Worm (Caenorhabditis elegans) whole organism, L3 larva: Measurements from ENCODE around the gene ZK105.8.

Experiments
- R02D3.7 ChIP-seq: fragments of 150-350 bp; optimal IDR thresholded peaks from 2 replicates; lab custom pipeline; 2014; ENCODE audit warnings: missing biosample characterization, missing genetic modification characterization
- ZK546.5 ChIP-seq: sonication (generic microtip); optimal IDR thresholded peaks from 2 replicates; lab custom pipeline; 2017; ENCODE audit warnings: missing biosample characterization, missing genetic modification characterization
- aly-2 ChIP-seq: fragments of 150-350 bp; optimal IDR thresholded peaks from 2 replicates; lab custom pipeline; 2014; ENCODE audit warnings: missing biosample characterization, missing genetic modification characterization
- ama-1 ChIP-seq: fragments of 150-350 bp; optimal IDR thresholded peaks from 2 replicates; lab custom pipeline; 2018
- ceh-16 ChIP-seq: sonication (generic microtip); optimal IDR thresholded peaks from 2 replicates; lab custom pipeline; 2017; ENCODE audit warnings: missing biosample characterization, missing genetic modification characterization
- ceh-28 ChIP-seq: fragments of 150-350 bp; optimal IDR thresholded peaks from 2 replicates; lab custom pipeline; 2014; ENCODE audit warnings: missing biosample characterization, missing genetic modification reagents, missing genetic modification characterization
- ceh-9 ChIP-seq: sonication (generic microtip); optimal IDR thresholded peaks from 2 replicates; lab custom pipeline; 2018; ENCODE audit warnings: missing biosample characterization, missing genetic modification characterization
- daf-12 ChIP-seq: fragments of 150-350 bp; optimal IDR thresholded peaks from 2 replicates; lab custom pipeline; 2014; ENCODE audit warnings: missing biosample characterization, missing genetic modification reagents, missing genetic modification characterization
- egl-27 ChIP-seq: sonication (generic microtip); optimal IDR thresholded peaks from 4 replicates; lab custom pipeline; 2017; ENCODE audit warnings: missing biosample characterization, missing genetic modification reagents, missing genetic modification characterization
- egl-5 ChIP-seq: fragments of 150-350 bp; optimal IDR thresholded peaks from 2 replicates; lab custom pipeline; 2017; ENCODE audit warnings: missing biosample characterization, missing genetic modification reagents, missing genetic modification characterization, inconsistent platforms
- elt-1 ChIP-seq: fragments of 150-350 bp; optimal IDR thresholded peaks from 2 replicates; lab custom pipeline; 2014; ENCODE audit warnings: missing biosample characterization, missing genetic modification characterization
- elt-2 ChIP-seq: sonication (generic microtip); optimal IDR thresholded peaks from 2 replicates; lab custom pipeline; 2016; ENCODE audit warnings: missing genetic modification reagents, mild to moderate bottlenecking, missing genetic modification characterization, missing compliant biosample characterization
- elt-3 ChIP-seq, 3 experiments: fragments of 150-350 bp in 1 of 3; sonication (generic microtip) in 2 of 3; optimal IDR thresholded peaks; 2 replicates in 2 of 3; 4 replicates in 1 of 3; lab custom pipeline; 2014 to 2017; ENCODE audit warnings: missing biosample characterization in 3 of 3, missing genetic modification characterization in 3 of 3
- fkh-10 ChIP-seq: sonication (generic microtip); optimal IDR thresholded peaks from 2 replicates; lab custom pipeline; 2017; ENCODE audit warnings: missing biosample characterization, missing genetic modification reagents, missing genetic modification characterization
- fos-1 ChIP-seq: fragments of 150-350 bp; optimal IDR thresholded peaks from 2 replicates; lab custom pipeline; 2014; ENCODE audit warnings: missing biosample characterization, missing genetic modification characterization
- hmg-11 ChIP-seq: sonication (generic microtip); optimal IDR thresholded peaks from 2 replicates; lab custom pipeline; 2016; ENCODE audit warnings: missing genetic modification characterization, missing compliant biosample characterization
- jun-1 ChIP-seq: fragments of 150-350 bp; optimal IDR thresholded peaks from 2 replicates; lab custom pipeline; 2014; ENCODE audit warnings: missing biosample characterization, missing genetic modification reagents, missing genetic modification characterization
- lin-15B ChIP-seq: fragments of 150-350 bp; optimal IDR thresholded peaks from 2 replicates; lab custom pipeline; 2014; ENCODE audit warnings: missing biosample characterization, missing genetic modification characterization
- lin-39 ChIP-seq: fragments of 150-350 bp; optimal IDR thresholded peaks from 2 replicates; lab custom pipeline; 2018; ENCODE audit warnings: missing biosample characterization, missing genetic modification reagents, missing genetic modification characterization
- lsy-12 ChIP-seq: sonication (generic microtip); optimal IDR thresholded peaks from 2 replicates; lab custom pipeline; 2016; ENCODE audit warnings: mild to moderate bottlenecking, missing genetic modification characterization, missing compliant biosample characterization
- mdl-1 ChIP-seq: fragments of 150-350 bp; optimal IDR thresholded peaks from 2 replicates; lab custom pipeline; 2014; ENCODE audit warnings: missing biosample characterization, missing genetic modification characterization
- mml-1 ChIP-seq: fragments of 150-350 bp; sonication (generic microtip); optimal IDR thresholded peaks from 3 replicates; lab custom pipeline; 2014; ENCODE audit warnings: missing biosample characterization, missing genetic modification characterization
- nfya-1 ChIP-seq: sonication (generic microtip); optimal IDR thresholded peaks from 2 replicates; lab custom pipeline; 2017; ENCODE audit warnings: missing genetic modification characterization, mild to moderate bottlenecking, missing compliant biosample characterization, antibody characterized with exemption, moderate library complexity; ENCODE audit not compliant: insufficient read depth
- nhr-12 ChIP-seq: fragments of 150-350 bp; optimal IDR thresholded peaks from 2 replicates; lab custom pipeline; 2014; ENCODE audit warnings: missing biosample characterization, missing genetic modification characterization
- nhr-23 ChIP-seq: fragments of 150-350 bp; optimal IDR thresholded peaks from 2 replicates; lab custom pipeline; 2014; ENCODE audit warnings: missing biosample characterization, missing genetic modification reagents, missing genetic modification characterization
- nhr-237 ChIP-seq: fragments of 150-350 bp; optimal IDR thresholded peaks from 2 replicates; lab custom pipeline; 2014; ENCODE audit warnings: missing biosample characterization, missing genetic modification characterization
- nhr-25 ChIP-seq: sonication (generic microtip); optimal IDR thresholded peaks from 2 replicates; lab custom pipeline; 2017; ENCODE audit warnings: missing biosample characterization, missing genetic modification characterization
- nhr-67 ChIP-seq: fragments of 150-350 bp; optimal IDR thresholded peaks from 2 replicates; lab custom pipeline; 2014; ENCODE audit warnings: missing biosample characterization, missing genetic modification characterization
- nhr-76 ChIP-seq: fragments of 150-350 bp; sonication (generic microtip); optimal IDR thresholded peaks from 5 replicates; lab custom pipeline; 2014; ENCODE audit warnings: missing biosample characterization, missing genetic modification characterization
- nhr-77 ChIP-seq: fragments of 150-350 bp; optimal IDR thresholded peaks from 2 replicates; lab custom pipeline; 2014; ENCODE audit warnings: missing biosample characterization, missing genetic modification characterization
- pha-4 ChIP-seq: fragments of 150-350 bp; optimal IDR thresholded peaks from 2 replicates; lab custom pipeline; 2014; ENCODE audit warnings: missing biosample characterization, missing genetic modification reagents, missing genetic modification characterization
- pqm-1 ChIP-seq: fragments of 150-350 bp; optimal IDR thresholded peaks from 2 replicates; lab custom pipeline; 2017; ENCODE audit warnings: missing biosample characterization, missing genetic modification characterization, inconsistent platforms
- sea-2 ChIP-seq: fragments of 150-350 bp; sonication (generic microtip); optimal IDR thresholded peaks from 4 replicates; lab custom pipeline; 2014; ENCODE audit warnings: missing biosample characterization, missing genetic modification reagents, missing genetic modification characterization
- skn-1 ChIP-seq: fragments of 150-350 bp; optimal IDR thresholded peaks from 2 replicates; lab custom pipeline; 2014; ENCODE audit warnings: missing biosample characterization, missing genetic modification characterization
- tbx-2 ChIP-seq: sonication (generic microtip); optimal IDR thresholded peaks from 2 replicates; lab custom pipeline; 2016; ENCODE audit warnings: mild to moderate bottlenecking, missing genetic modification characterization, missing compliant biosample characterization
- unc-39 ChIP-seq: sonication (generic microtip); optimal IDR thresholded peaks from 4 replicates; lab custom pipeline; 2017; ENCODE audit warnings: missing biosample characterization, missing genetic modification characterization
- unc-62 ChIP-seq: fragments of 150-350 bp; sonication (generic microtip); optimal IDR thresholded peaks from 4 replicates; lab custom pipeline; 2014; ENCODE audit warnings: missing biosample characterization, missing genetic modification reagents, missing genetic modification characterization
- zag-1 ChIP-seq: fragments of 150-350 bp; optimal IDR thresholded peaks from 2 replicates; lab custom pipeline; 2014; ENCODE audit warnings: missing biosample characterization, missing genetic modification characterization

Gene ZK105.8

ce11 chrV:7728003-7728678 lies 3.8 kb downstream of the ZK105.8 start (continued):
- TF ChIP-seq hmg-11 (tag; lab: Kevin White, UChicago) (peak; percentile 80), nhr-77 (tag; lab: Kevin White, UChicago) (no peak), pqm-1 (tag; lab: Kevin White, UChicago) (peak; percentile 18), fkh-10 (GFP tag; lab: Kevin White, UChicago) (peak; percentile 72), skn-1 (peak; percentile 20), pha-4 (tag; lab: Kevin White, UChicago) (peak; percentile 26), nhr-23 (tag; lab: Kevin White, UChicago) (peak; percentile 53), nhr-67 (no peak)
- TF ChIP-seq, all 47 proteins: peak for 22

DNA sequence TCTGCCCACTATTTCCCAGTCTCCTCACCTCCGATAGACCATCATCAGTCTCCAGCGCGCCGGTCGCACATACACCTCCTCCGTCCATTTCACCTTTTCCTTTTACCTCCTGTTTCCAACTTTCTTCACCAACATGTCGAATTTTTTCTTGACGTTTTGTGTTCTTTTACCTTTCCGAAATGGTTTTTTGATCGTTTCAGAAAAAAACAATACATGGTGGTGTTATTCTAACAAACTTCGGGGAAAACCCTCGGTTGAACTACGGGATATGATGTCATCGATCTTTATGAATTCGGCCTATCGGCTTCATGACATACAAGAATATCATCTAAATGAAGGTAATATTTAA lies 4.4 kb downstream of the ZK105.8 start, which contains the start of gene Y97E10C.1:
Gene Y97E10C.1 (plus strand): TSS at position 201 of the 349 bp plus-strand sequence.
- TF ChIP-seq ZK546.5 (tag; lab: Kevin White, UChicago) (no peak), mdl-1 (tag; lab: Kevin White, UChicago) (no peak), skn-1 (no peak), aly-2 (tag; lab: Kevin White, UChicago) (no peak), fos-1 (tag; lab: Kevin White, UChicago) (no peak), tbx-2 (tag; lab: Kevin White, UChicago) (no peak), sea-2 (no peak), nhr-23 (tag; lab: Kevin White, UChicago) (no peak), pqm-1 (tag; lab: Kevin White, UChicago) (no peak), R02D3.7 (tag; lab: Kevin White, UChicago) (no peak), lin-15B (tag; lab: Kevin White, UChicago) (no peak), nfya-1 (tag; lab: Kevin White, UChicago) (no peak), ceh-16 (tag; lab: Kevin White, UChicago) (no peak), pha-4 (tag; lab: Kevin White, UChicago) (no peak)
- TF ChIP-seq, all 47 proteins: peak for 0

- TF ChIP-seq lsy-12 (tag; lab: Kevin White, UChicago) (peak; percentile 40), pha-4 (tag; lab: Kevin White, UChicago) (peak; percentile 63), jun-1 (peak; percentile 31), elt-3 (tag; optimal IDR thresholded peaks at IDR 0.05; lab: Kevin White, UChicago) (peak in 1 of 3 experiments; percentile 12), nhr-25 (tag; lab: Kevin White, UChicago) (peak; percentile 61), elt-2 (tag; lab: Kevin White, UChicago) (peak; percentile 21), nfya-1 (tag; lab: Kevin White, UChicago) (peak; percentile 45), tbx-2 (tag; lab: Kevin White, UChicago) (no peak), R02D3.7 (tag; lab: Kevin White, UChicago) (no peak), zag-1 (tag; lab: Kevin White, UChicago) (no peak), nhr-12 (tag; lab: Kevin White, UChicago) (no peak), nhr-23 (tag; lab: Kevin White, UChicago) (peak; percentile 22)
These were observed 6.2 kb downstream of the ZK105.8 start for ce11 chrV:7730488-7730887.

DNA sequence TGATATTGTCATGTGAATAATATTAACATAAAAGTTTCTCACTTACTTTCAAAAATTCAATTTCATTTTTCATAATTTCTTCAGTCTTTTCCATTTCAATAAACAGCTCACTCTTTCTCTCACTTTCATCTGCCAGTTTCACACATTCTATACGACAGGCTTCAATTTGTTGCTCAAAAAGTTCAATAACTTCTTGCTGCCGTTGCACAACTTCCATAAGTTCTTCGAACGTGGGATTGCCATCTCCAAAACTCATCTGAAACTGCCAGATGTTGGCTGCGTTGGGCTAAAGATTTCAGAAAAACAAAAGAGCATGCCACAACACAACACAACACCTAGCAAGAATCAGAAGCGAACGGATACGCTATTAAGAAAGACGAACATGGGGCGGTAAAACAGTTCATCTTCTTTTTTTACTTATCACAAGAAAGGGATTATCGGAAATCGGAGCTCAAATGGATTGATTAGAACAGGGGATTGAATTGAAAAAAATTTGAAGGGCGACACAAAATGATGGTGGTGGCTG lies 9.0 kb downstream of the ZK105.8 start:
- no peak for TF ChIP-seq mml-1
- no peak for TF ChIP-seq ceh-28 (tag; lab: Kevin White, UChicago)
- TF ChIP-seq fkh-10 (GFP tag; lab: Kevin White, UChicago): no peak
- TF ChIP-seq aly-2 (tag; lab: Kevin White, UChicago): no peak
- no peak for TF ChIP-seq egl-27
- TF ChIP-seq nhr-76 (tag; lab: Kevin White, UChicago): no peak
- no peak for TF ChIP-seq tbx-2 (tag; lab: Kevin White, UChicago)
- TF ChIP-seq jun-1: no peak
- TF ChIP-seq lin-15B (tag; lab: Kevin White, UChicago): no peak
- no peak for TF ChIP-seq mdl-1 (tag; lab: Kevin White, UChicago)
- no peak for TF ChIP-seq pha-4 (tag; lab: Kevin White, UChicago)
- TF ChIP-seq, all 47 proteins: peak for 0

ce11 chrV:7734909-7735308 lies 10.6 kb downstream of the ZK105.8 start, which contains the start of gene clic-1:
Gene clic-1 (minus strand): TSS chrV:7734911.
- TF ChIP-seq nhr-12 (tag; lab: Kevin White, UChicago): no peak
- TF ChIP-seq elt-1 (tag; lab: Kevin White, UChicago): no peak
- peak; percentile 82 for TF ChIP-seq lin-39 (tag; lab: Kevin White, UChicago)
- peak; percentile 23 for TF ChIP-seq egl-5 (tag; lab: Kevin White, UChicago)
- TF ChIP-seq pha-4 (tag; lab: Kevin White, UChicago): peak; percentile 77
- TF ChIP-seq mdl-1 (tag; lab: Kevin White, UChicago): no peak
- TF ChIP-seq ceh-9: no peak
- TF ChIP-seq ceh-28 (tag; lab: Kevin White, UChicago): peak; percentile 5
- no peak for TF ChIP-seq nhr-237
- peak; percentile 57 for TF ChIP-seq hmg-11 (tag; lab: Kevin White, UChicago)
- no peak for TF ChIP-seq unc-39 (tag; lab: Kevin White, UChicago)
- TF ChIP-seq unc-62 (GFP tag; lab: Kevin White, UChicago): no peak
- no peak for TF ChIP-seq pqm-1 (tag; lab: Kevin White, UChicago)
- TF ChIP-seq ama-1 (lab: Kevin White, UChicago): peak; percentile 28
- no peak for TF ChIP-seq ceh-16 (tag; lab: Kevin White, UChicago)
- TF ChIP-seq nhr-76 (tag; lab: Kevin White, UChicago): no peak
- no peak for TF ChIP-seq daf-12 (tag; lab: Kevin White, UChicago)
- no peak for TF ChIP-seq nhr-77 (tag; lab: Kevin White, UChicago)
- TF ChIP-seq elt-2 (tag; lab: Kevin White, UChicago): peak; percentile 4
- peak; percentile 76 for TF ChIP-seq nfya-1 (tag; lab: Kevin White, UChicago)
- TF ChIP-seq nhr-23 (tag; lab: Kevin White, UChicago): peak; percentile 66
- peak; percentile 65 for TF ChIP-seq nhr-25 (tag; lab: Kevin White, UChicago)
- TF ChIP-seq fkh-10 (GFP tag; lab: Kevin White, UChicago): peak; percentile 31
- TF ChIP-seq nhr-67: no peak
- TF ChIP-seq R02D3.7 (tag; lab: Kevin White, UChicago): no peak
- TF ChIP-seq skn-1: peak; percentile 83
